Worm (Caenorhabditis elegans) whole organism, L1 larva: ENCODE measurements around the gene Y75B8A.28.

ENCODE experiments used
- C04F5.9 ChIP-seq: sonication (generic microtip); optimal IDR thresholded peaks from 2 replicates; lab custom pipeline; 2016; ENCODE audit warnings: missing genetic modification characterization, missing compliant biosample characterization
- C34B4.2 ChIP-seq: sonication (generic microtip); optimal IDR thresholded peaks from 2 replicates; lab custom pipeline; 2017; ENCODE audit warnings: mild to moderate bottlenecking, missing genetic modification characterization, missing compliant biosample characterization
- F16B12.6 ChIP-seq: fragments of 150-350 bp; optimal IDR thresholded peaks from 2 replicates; lab custom pipeline; 2014; ENCODE audit warnings: missing biosample characterization, missing genetic modification characterization
- Y116A8C.19 ChIP-seq: sonication (generic microtip); optimal IDR thresholded peaks from 2 replicates; lab custom pipeline; 2016; ENCODE audit warnings: missing compliant biosample characterization, missing genetic modification characterization, borderline replicate concordance
- aly-2 ChIP-seq: fragments of 150-350 bp; optimal IDR thresholded peaks from 2 replicates; lab custom pipeline; 2014; ENCODE audit warnings: missing biosample characterization, missing genetic modification characterization
- ama-1 ChIP-seq: fragments of 150-350 bp; optimal IDR thresholded peaks from 2 replicates; lab custom pipeline; 2014
- blmp-1 ChIP-seq: fragments of 150-350 bp; optimal IDR thresholded peaks from 2 replicates; lab custom pipeline; 2014; ENCODE audit warnings: missing biosample characterization, missing genetic modification characterization
- ces-1 ChIP-seq: fragments of 150-350 bp; optimal IDR thresholded peaks from 2 replicates; lab custom pipeline; 2014; ENCODE audit warnings: missing biosample characterization, missing genetic modification reagents, missing genetic modification characterization
- efl-1 ChIP-seq, 4 experiments: fragments of 150-350 bp; optimal IDR thresholded peaks in 3 of 4; peaks in 1 of 4; 1 replicate in 1 of 4; 2 replicates in 3 of 4; lab custom pipeline; 2014; ENCODE audit warnings: missing biosample characterization in 2 of 4, missing genetic modification characterization in 2 of 4, missing genetic modification reagents in 2 of 4
- efl-3 ChIP-seq: fragments of 200-800 bp; sonication (Bioruptor generic); optimal IDR thresholded peaks from 2 replicates; lab custom pipeline; 2018; ENCODE audit warnings: mild to moderate bottlenecking, missing genetic modification characterization, missing compliant biosample characterization
- elt-2 ChIP-seq: sonication (generic microtip); optimal IDR thresholded peaks from 2 replicates; lab custom pipeline; 2016; ENCODE audit warnings: missing genetic modification characterization, mild to moderate bottlenecking, inconsistent platforms, missing compliant biosample characterization, missing genetic modification reagents
- ets-5 ChIP-seq: fragments of 200-800 bp; sonication (Bioruptor generic); IDR thresholded peaks from 2 replicates; pipeline ENCODE4 v1.3.6; 2022; ENCODE audit warnings: missing genetic modification characterization, missing compliant biosample characterization
- fkh-4 ChIP-seq: sonication (generic microtip); optimal IDR thresholded peaks from 2 replicates; lab custom pipeline; 2016; ENCODE audit warnings: missing compliant biosample characterization, missing genetic modification characterization, borderline replicate concordance
- fkh-8 ChIP-seq: sonication (generic microtip); optimal IDR thresholded peaks from 2 replicates; lab custom pipeline; 2016; ENCODE audit warnings: mild to moderate bottlenecking, missing genetic modification characterization, missing compliant biosample characterization
- fos-1 ChIP-seq: fragments of 150-350 bp; optimal IDR thresholded peaks from 2 replicates; lab custom pipeline; 2014; ENCODE audit warnings: missing biosample characterization, missing genetic modification characterization
- grh-1 ChIP-seq: fragments of 200-800 bp; sonication (Bioruptor generic); IDR thresholded peaks from 2 replicates; pipeline ENCODE4 v1.3.6; 2022; ENCODE audit warnings: missing genetic modification reagents, missing genetic modification characterization, missing compliant biosample characterization
- hlh-4 ChIP-seq: sonication (generic microtip); optimal IDR thresholded peaks from 2 replicates; lab custom pipeline; 2016; ENCODE audit warnings: mild to moderate bottlenecking, missing genetic modification characterization, missing compliant biosample characterization
- irx-1 ChIP-seq: sonication (generic microtip); optimal IDR thresholded peaks from 2 replicates; lab custom pipeline; 2016; ENCODE audit warnings: missing genetic modification characterization, missing compliant biosample characterization
- jun-1 ChIP-seq: fragments of 150-350 bp; optimal IDR thresholded peaks from 2 replicates; lab custom pipeline; 2014; ENCODE audit warnings: missing biosample characterization, missing genetic modification reagents, missing genetic modification characterization
- lin-35 ChIP-seq, 2 experiments: fragments of 150-350 bp; optimal IDR thresholded peaks; 2 replicates each; lab custom pipeline; 2014; ENCODE audit warnings: missing biosample characterization in 2 of 2, missing genetic modification characterization in 2 of 2, missing genetic modification reagents in 2 of 2
- lir-3 ChIP-seq: sonication (generic microtip); optimal IDR thresholded peaks from 2 replicates; lab custom pipeline; 2016; ENCODE audit warnings: mild to moderate bottlenecking, missing genetic modification characterization, moderate library complexity, missing compliant biosample characterization; ENCODE audit not compliant: poor library complexity
- lsy-2 ChIP-seq, 2 experiments: fragments of 150-350 bp; optimal IDR thresholded peaks; 2 replicates each; lab custom pipeline; 2014; ENCODE audit warnings: missing biosample characterization in 2 of 2, missing genetic modification characterization in 2 of 2
- mdl-1 ChIP-seq, 2 experiments: fragments of 150-350 bp; optimal IDR thresholded peaks; 2 replicates each; lab custom pipeline; 2014 to 2017; ENCODE audit warnings: missing biosample characterization in 2 of 2, missing genetic modification characterization in 2 of 2, inconsistent platforms in 1 of 2
- mef-2 ChIP-seq: fragments of 150-350 bp; optimal IDR thresholded peaks from 2 replicates; lab custom pipeline; 2014; ENCODE audit warnings: missing biosample characterization, missing genetic modification characterization
- nhr-12 ChIP-seq: sonication (generic microtip); optimal IDR thresholded peaks from 2 replicates; lab custom pipeline; 2017; ENCODE audit warnings: missing biosample characterization, missing genetic modification characterization
- nhr-19 ChIP-seq: fragments of 200-800 bp; sonication (Bioruptor generic); conservative IDR thresholded peaks from 2 replicates; pipeline ENCODE4 v1.3.6; 2022; ENCODE audit warnings: missing genetic modification characterization, missing compliant biosample characterization
- nhr-237 ChIP-seq: fragments of 150-350 bp; optimal IDR thresholded peaks from 2 replicates; lab custom pipeline; 2014; ENCODE audit warnings: missing biosample characterization, missing genetic modification characterization
- nhr-47 ChIP-seq: sonication (generic microtip); optimal IDR thresholded peaks from 2 replicates; lab custom pipeline; 2016; ENCODE audit warnings: mild to moderate bottlenecking, missing genetic modification characterization, moderate library complexity, missing compliant biosample characterization
- nhr-77 ChIP-seq: fragments of 150-350 bp; optimal IDR thresholded peaks from 2 replicates; lab custom pipeline; 2014; ENCODE audit warnings: missing biosample characterization, missing genetic modification characterization
- nhr-85 ChIP-seq: sonication (generic microtip); peaks from one replicate; lab custom pipeline; 2016; ENCODE audit warnings: missing genetic modification characterization, inconsistent platforms, missing compliant biosample characterization
- pqm-1 ChIP-seq: sonication (generic microtip); optimal IDR thresholded peaks from 3 replicates; lab custom pipeline; 2017; ENCODE audit warnings: missing biosample characterization, missing genetic modification characterization
- snpc-4 ChIP-seq: fragments of 150-350 bp; optimal IDR thresholded peaks from 2 replicates; lab custom pipeline; 2014; ENCODE audit warnings: missing biosample characterization, missing genetic modification characterization
- tbx-2 ChIP-seq: sonication (generic microtip); optimal IDR thresholded peaks from 2 replicates; lab custom pipeline; 2016; ENCODE audit warnings: missing genetic modification characterization, missing compliant biosample characterization
- unc-30 ChIP-seq: sonication (generic microtip); optimal IDR thresholded peaks from 2 replicates; lab custom pipeline; 2017; ENCODE audit warnings: missing biosample characterization, missing genetic modification characterization
- unc-62 ChIP-seq: fragments of 150-350 bp; optimal IDR thresholded peaks from 2 replicates; lab custom pipeline; 2014; ENCODE audit warnings: missing biosample characterization, missing genetic modification reagents, missing genetic modification characterization
- vab-15 ChIP-seq: sonication (generic microtip); optimal IDR thresholded peaks from 2 replicates; lab custom pipeline; 2017; ENCODE audit warnings: missing genotype, mild to moderate bottlenecking, missing genetic modification characterization, missing compliant biosample characterization
- zag-1 ChIP-seq: fragments of 150-350 bp; optimal IDR thresholded peaks from 2 replicates; lab custom pipeline; 2014; ENCODE audit warnings: missing biosample characterization, missing genetic modification characterization
- ztf-11 ChIP-seq, 2 experiments: sonication (generic microtip); optimal IDR thresholded peaks; 2 replicates each; lab custom pipeline; 2016 to 2017; ENCODE audit warnings: missing genetic modification characterization in 2 of 2, missing biosample characterization in 1 of 2, missing compliant biosample characterization in 1 of 2

The Y75B8A.28 gene

ce11 chrIII:12304805-12305377, 14.0 kb upstream of the Y75B8A.28 start (continued):
- TF ChIP-seq fkh-4 = no peak
- no peak for TF ChIP-seq fkh-8 (tag; lab: Kevin White, UChicago)
- TF ChIP-seq blmp-1 (tag; lab: Kevin White, UChicago) = peak; percentile 10
- TF ChIP-seq hlh-4 = no peak
- no peak for TF ChIP-seq lir-3 (tag; lab: Kevin White, UChicago)
- TF ChIP-seq efl-1 (optimal IDR thresholded peaks at IDR 0.05; lab: Kevin White, UChicago) = peak in 1 of 2 experiments; percentile 15
- TF ChIP-seq efl-1 (GFP tag; optimal IDR thresholded peaks at IDR 0.05 in 1 of 2; lab: Kevin White, UChicago) = peak in 1 of 2 experiments; percentile 76
- no peak for TF ChIP-seq zag-1 (tag; lab: Kevin White, UChicago)
- peak; percentile 24 for TF ChIP-seq nhr-85 (tag; lab: Kevin White, UChicago)
- TF ChIP-seq unc-30 = no peak
- no peak for TF ChIP-seq F16B12.6 (tag; lab: Kevin White, UChicago)
- TF ChIP-seq mdl-1 (tag; optimal IDR thresholded peaks at IDR 0.05; lab: Kevin White, UChicago) = no peak
- TF ChIP-seq vab-15 = no peak
- TF ChIP-seq Y116A8C.19 (tag; lab: Kevin White, UChicago) = no peak
- TF ChIP-seq irx-1 (tag; lab: Kevin White, UChicago) = no peak
- no peak for TF ChIP-seq mef-2 (tag; lab: Kevin White, UChicago)
- TF ChIP-seq elt-2 (tag; lab: Kevin White, UChicago) = no peak
- no peak for TF ChIP-seq lsy-2 (tag; optimal IDR thresholded peaks at IDR 0.05; lab: Kevin White, UChicago)
- no peak for TF ChIP-seq ets-5

ce11 chrIII:12307475-12307874, 11.4 kb upstream of the Y75B8A.28 start, which contains the start of gene pqn-92:
Gene pqn-92 (plus strand): TSS chrIII:12307781.
- TF ChIP-seq nhr-77 (tag; lab: Kevin White, UChicago) = no peak
- no peak for TF ChIP-seq ces-1 (GFP tag; lab: Kevin White, UChicago)
- no peak for TF ChIP-seq ztf-11 (tag; optimal IDR thresholded peaks at IDR 0.05; lab: Kevin White, UChicago)
- no peak for TF ChIP-seq aly-2 (tag; lab: Kevin White, UChicago)
- TF ChIP-seq nhr-12 (tag; lab: Kevin White, UChicago) = no peak
- no peak for TF ChIP-seq tbx-2 (tag; lab: Kevin White, UChicago)
- no peak for TF ChIP-seq snpc-4 (tag; lab: Kevin White, UChicago)
- no peak for TF ChIP-seq fos-1 (tag; lab: Kevin White, UChicago)
- TF ChIP-seq C04F5.9 (tag; lab: Kevin White, UChicago) = no peak
- TF ChIP-seq nhr-237 (tag; lab: Kevin White, UChicago) = no peak
- TF ChIP-seq nhr-19 (GFP tag; lab: Robert Waterston, UW) = no peak
- no peak for TF ChIP-seq nhr-47 (tag; lab: Kevin White, UChicago)
- no peak for TF ChIP-seq efl-1 (optimal IDR thresholded peaks at IDR 0.05; lab: Kevin White, UChicago)
- no peak for TF ChIP-seq efl-1 (GFP tag; optimal IDR thresholded peaks at IDR 0.05 in 1 of 2; lab: Kevin White, UChicago)
- TF ChIP-seq C34B4.2 (tag; lab: Kevin White, UChicago) = no peak
- no peak for TF ChIP-seq unc-62

ce11 chrIII:12312886-12313285, 6.0 kb upstream of the Y75B8A.28 start, which contains the start of gene Y75B8A.39:
Gene Y75B8A.39 (plus strand): TSS chrIII:12313186.
- TF ChIP-seq efl-3 (no peak), pqm-1 (tag; lab: Kevin White, UChicago) (no peak), mdl-1 (tag; optimal IDR thresholded peaks at IDR 0.05; lab: Kevin White, UChicago) (no peak), lin-35 (GFP tag; optimal IDR thresholded peaks at IDR 0.05; lab: Kevin White, UChicago) (no peak), jun-1 (tag; lab: Kevin White, UChicago) (no peak), mef-2 (tag; lab: Kevin White, UChicago) (no peak), C34B4.2 (tag; lab: Kevin White, UChicago) (no peak), grh-1 (GFP tag; lab: Robert Waterston, UW) (no peak), ama-1 (lab: Kevin White, UChicago) (no peak), elt-2 (tag; lab: Kevin White, UChicago) (no peak), nhr-12 (tag; lab: Kevin White, UChicago) (no peak)
